Worm (Caenorhabditis elegans) whole organism, young adult: ENCODE measurements around the gene C18H9.5.

Source experiments
- C06A6.2 ChIP-seq: fragments of 200-800 bp; sonication (Bioruptor generic); conservative IDR thresholded peaks from 2 replicates; pipeline ENCODE4 v1.3.6; 2022; ENCODE audit warnings: missing genetic modification characterization, missing compliant biosample characterization
- D2030.7 ChIP-seq: fragments of 200-800 bp; sonication (Bioruptor generic); IDR thresholded peaks from 2 replicates; pipeline ENCODE4 v1.3.6; 2022; ENCODE audit warnings: missing genetic modification reagents, missing genetic modification characterization, missing compliant biosample characterization
- F23B12.7 ChIP-seq: sonication (generic microtip); optimal IDR thresholded peaks from 2 replicates; lab custom pipeline; 2017; ENCODE audit warnings: missing genetic modification characterization, mild to moderate bottlenecking, missing compliant biosample characterization, antibody characterized with exemption, moderate library complexity; ENCODE audit not compliant: insufficient read depth
- F33H1.4 ChIP-seq: fragments of 200-800 bp; sonication (Bioruptor generic); IDR thresholded peaks from 2 replicates; pipeline ENCODE4 v1.3.6; 2022; ENCODE audit warnings: missing genetic modification reagents, missing genetic modification characterization, missing compliant biosample characterization
- K11D2.4 ChIP-seq: fragments of 200-800 bp; sonication (Bioruptor generic); IDR thresholded peaks from 2 replicates; pipeline ENCODE4 v1.3.6; 2022; ENCODE audit warnings: missing genetic modification reagents, missing genetic modification characterization, missing compliant biosample characterization
- Y53G8AR.9 ChIP-seq: fragments of 200-800 bp; sonication (Bioruptor generic); conservative IDR thresholded peaks from 2 replicates; pipeline ENCODE4 v1.3.6; 2022; ENCODE audit warnings: missing genetic modification reagents, missing genetic modification characterization, missing compliant biosample characterization
- ZK185.1 ChIP-seq: sonication (generic microtip); optimal IDR thresholded peaks from 2 replicates; lab custom pipeline; 2016; ENCODE audit warnings: mild to moderate bottlenecking, missing genetic modification characterization, missing compliant biosample characterization; ENCODE audit not compliant: poor library complexity, severe bottlenecking
- akir-1 ChIP-seq: fragments of 200-800 bp; sonication (Bioruptor generic); optimal IDR thresholded peaks from 2 replicates; lab custom pipeline; 2018; ENCODE audit warnings: mild to moderate bottlenecking, missing genetic modification characterization, moderate library complexity, missing compliant biosample characterization
- aptf-2 ChIP-seq: fragments of 200-800 bp; sonication (Bioruptor generic); conservative IDR thresholded peaks from 2 replicates; pipeline ENCODE4 v1.3.6; 2022; ENCODE audit warnings: missing genetic modification reagents, missing genetic modification characterization, missing compliant biosample characterization
- atf-7 ChIP-seq: sonication (generic microtip); optimal IDR thresholded peaks from 2 replicates; lab custom pipeline; 2017; ENCODE audit warnings: mild to moderate bottlenecking, missing genetic modification characterization, missing compliant biosample characterization
- attf-5 ChIP-seq: fragments of 200-800 bp; sonication (Bioruptor generic); optimal IDR thresholded peaks from 2 replicates; lab custom pipeline; 2018; ENCODE audit warnings: mild to moderate bottlenecking, missing genetic modification characterization, missing compliant biosample characterization
- bed-2 ChIP-seq: fragments of 200-800 bp; sonication (Bioruptor generic); IDR thresholded peaks from 2 replicates; pipeline ENCODE4 v1.3.6; 2022; ENCODE audit warnings: missing genetic modification reagents, missing genetic modification characterization, missing compliant biosample characterization
- cebp-1 ChIP-seq, 2 experiments: fragments of 200-800 bp in 1 of 2; sonication (Bioruptor generic) in 1 of 2; sonication (generic microtip) in 1 of 2; IDR thresholded peaks in 1 of 2; optimal IDR thresholded peaks in 1 of 2; 2 replicates each; pipeline versions ENCODE4 v1.3.6 to Lab custom; 2017 to 2022; ENCODE audit warnings: missing compliant biosample characterization in 2 of 2, missing genetic modification characterization in 2 of 2, mild to moderate bottlenecking in 1 of 2, missing genetic modification reagents in 1 of 2, moderate library complexity in 1 of 2
- ceh-27 ChIP-seq: fragments of 200-800 bp; sonication (Bioruptor generic); optimal IDR thresholded peaks from 2 replicates; lab custom pipeline; 2018; ENCODE audit warnings: mild to moderate bottlenecking, missing genetic modification characterization, moderate library complexity, missing compliant biosample characterization
- die-1 ChIP-seq: sonication (generic microtip); optimal IDR thresholded peaks from 2 replicates; lab custom pipeline; 2016; ENCODE audit warnings: missing genotype, mild to moderate bottlenecking, missing genetic modification characterization, missing compliant biosample characterization
- dox-1 ChIP-seq: fragments of 200-800 bp; sonication (Bioruptor generic); IDR thresholded peaks from 2 replicates; pipeline ENCODE4 v1.3.6; 2022; ENCODE audit warnings: missing genetic modification reagents, missing genetic modification characterization, missing compliant biosample characterization
- egrh-3 ChIP-seq: fragments of 200-800 bp; sonication (Bioruptor generic); IDR thresholded peaks from 2 replicates; pipeline ENCODE4 v1.3.6; 2022; ENCODE audit warnings: missing genetic modification reagents, missing genetic modification characterization, missing compliant biosample characterization
- gei-17 ChIP-seq: fragments of 200-800 bp; sonication (Bioruptor generic); optimal IDR thresholded peaks from 2 replicates; lab custom pipeline; 2018; ENCODE audit warnings: mild to moderate bottlenecking, missing genetic modification characterization, missing compliant biosample characterization
- him-1 ChIP-seq: sonication (generic microtip); optimal IDR thresholded peaks from 2 replicates; lab custom pipeline; 2016; ENCODE audit warnings: missing genotype, missing genetic modification reagents, missing genetic modification characterization, missing compliant biosample characterization
- hmg-1.2 ChIP-seq: fragments of 200-800 bp; sonication (Bioruptor generic); IDR thresholded peaks from 2 replicates; pipeline ENCODE4 v1.3.6; 2022; ENCODE audit warnings: missing genetic modification reagents, missing genetic modification characterization, missing compliant biosample characterization
- hrde-1 ChIP-seq: sonication (generic microtip); optimal IDR thresholded peaks from 2 replicates; lab custom pipeline; 2016; ENCODE audit warnings: missing genetic modification characterization, mild to moderate bottlenecking, missing compliant biosample characterization, moderate library complexity, missing genotype, missing genetic modification reagents, borderline replicate concordance
- lin-26 ChIP-seq: fragments of 200-800 bp; sonication (Bioruptor generic); IDR thresholded peaks from 2 replicates; pipeline ENCODE4 v1.3.6; 2022; ENCODE audit warnings: missing genetic modification reagents, missing genetic modification characterization, missing compliant biosample characterization
- lin-54 ChIP-seq: fragments of 200-800 bp; sonication (Bioruptor generic); optimal IDR thresholded peaks from 2 replicates; lab custom pipeline; 2018; ENCODE audit warnings: mild to moderate bottlenecking, missing genetic modification characterization, missing compliant biosample characterization
- lsl-1 ChIP-seq: fragments of 200-800 bp; sonication (Bioruptor generic); optimal IDR thresholded peaks from 2 replicates; lab custom pipeline; 2018; ENCODE audit warnings: mild to moderate bottlenecking, missing genetic modification characterization, moderate library complexity, missing compliant biosample characterization
- madf-10 ChIP-seq: sonication (generic microtip); optimal IDR thresholded peaks from 2 replicates; lab custom pipeline; 2016; ENCODE audit warnings: mild to moderate bottlenecking, missing genetic modification characterization, missing compliant biosample characterization
- madf-6 ChIP-seq: fragments of 200-800 bp; sonication (Bioruptor generic); IDR thresholded peaks from 2 replicates; pipeline ENCODE4 v1.3.6; 2022; ENCODE audit warnings: missing genetic modification reagents, missing genetic modification characterization, missing compliant biosample characterization
- madf-8 ChIP-seq: fragments of 200-800 bp; sonication (Bioruptor generic); conservative IDR thresholded peaks from 2 replicates; pipeline ENCODE4 v1.3.6; 2022; ENCODE audit warnings: missing genetic modification reagents, missing genetic modification characterization, missing compliant biosample characterization
- mxl-1 ChIP-seq: sonication (generic microtip); optimal IDR thresholded peaks from 2 replicates; lab custom pipeline; 2016; ENCODE audit warnings: missing genetic modification characterization, missing compliant biosample characterization
- nfya-2 ChIP-seq: fragments of 200-800 bp; sonication (Bioruptor generic); IDR thresholded peaks from 2 replicates; pipeline ENCODE4 v1.3.6; 2022; ENCODE audit warnings: missing genetic modification reagents, missing genetic modification characterization, missing compliant biosample characterization
- nhr-120 ChIP-seq: fragments of 200-800 bp; sonication (Bioruptor generic); IDR thresholded peaks from 2 replicates; pipeline ENCODE4 v1.3.6; 2022; ENCODE audit warnings: missing genetic modification characterization, missing compliant biosample characterization
- rec-8 ChIP-seq, 2 experiments: sonication (generic microtip); optimal IDR thresholded peaks; 2 replicates each; lab custom pipeline; 2016; ENCODE audit warnings: mild to moderate bottlenecking in 2 of 2, missing genetic modification characterization in 2 of 2, missing genetic modification reagents in 2 of 2, missing genotype in 2 of 2, missing biosample characterization in 1 of 2, missing compliant biosample characterization in 1 of 2, moderate library complexity in 1 of 2
- repo-1 ChIP-seq: sonication (generic microtip); optimal IDR thresholded peaks from 2 replicates; lab custom pipeline; 2017; ENCODE audit warnings: mild to moderate bottlenecking, missing genetic modification characterization, missing compliant biosample characterization
- sdz-38 ChIP-seq: sonication (generic microtip); optimal IDR thresholded peaks from 2 replicates; lab custom pipeline; 2016; ENCODE audit warnings: missing genotype, missing genetic modification characterization, missing compliant biosample characterization
- snpc-4 ChIP-seq, 5 experiments: fragments of 150-350 bp in 1 of 5; sonication (generic microtip) in 4 of 5; optimal IDR thresholded peaks; 2 replicates each; lab custom pipeline; 2014 to 2018; ENCODE audit warnings: missing genetic modification characterization in 5 of 5, missing biosample characterization in 3 of 5, antibody characterized with exemption in 2 of 5, mild to moderate bottlenecking in 2 of 5, missing compliant biosample characterization in 2 of 5, missing genotype in 2 of 5, moderate library complexity in 2 of 5, missing genetic modification reagents in 1 of 5
- somi-1 ChIP-seq: fragments of 200-800 bp; sonication (Bioruptor generic); optimal IDR thresholded peaks from 2 replicates; lab custom pipeline; 2018; ENCODE audit warnings: mild to moderate bottlenecking, missing genetic modification characterization, missing compliant biosample characterization
- sptf-2 ChIP-seq: fragments of 200-800 bp; sonication (Bioruptor generic); optimal IDR thresholded peaks from 2 replicates; lab custom pipeline; 2018; ENCODE audit warnings: mild to moderate bottlenecking, missing genetic modification characterization, missing compliant biosample characterization
- unc-130 ChIP-seq: sonication (generic microtip); optimal IDR thresholded peaks from 2 replicates; lab custom pipeline; 2016; ENCODE audit warnings: missing genetic modification reagents, missing genetic modification characterization, missing compliant biosample characterization
- ztf-18 ChIP-seq: sonication (generic microtip); optimal IDR thresholded peaks from 2 replicates; lab custom pipeline; 2016; ENCODE audit warnings: missing genotype, mild to moderate bottlenecking, missing genetic modification characterization, missing compliant biosample characterization
- ztf-3 ChIP-seq: fragments of 200-800 bp; sonication (Bioruptor generic); optimal IDR thresholded peaks from 2 replicates; lab custom pipeline; 2018; ENCODE audit warnings: mild to moderate bottlenecking, missing genetic modification characterization, missing compliant biosample characterization

The C18H9.5 gene

ce11 chrII:6695388-6695787 lies at the start of gene C18H9.5:
Gene C18H9.5, minus strand, starts transcription at chrII:6695566.
- no peak for TF ChIP-seq nhr-120 (GFP tag; lab: Robert Waterston, UW)
- TF ChIP-seq D2030.7, result no peak
- TF ChIP-seq repo-1 (tag; lab: Kevin White, UChicago), result no peak
- TF ChIP-seq nfya-2, result no peak
- no peak for TF ChIP-seq somi-1 (GFP tag; lab: Kevin White, UChicago)
- TF ChIP-seq, all 124 proteins: peak for 0

DNA sequence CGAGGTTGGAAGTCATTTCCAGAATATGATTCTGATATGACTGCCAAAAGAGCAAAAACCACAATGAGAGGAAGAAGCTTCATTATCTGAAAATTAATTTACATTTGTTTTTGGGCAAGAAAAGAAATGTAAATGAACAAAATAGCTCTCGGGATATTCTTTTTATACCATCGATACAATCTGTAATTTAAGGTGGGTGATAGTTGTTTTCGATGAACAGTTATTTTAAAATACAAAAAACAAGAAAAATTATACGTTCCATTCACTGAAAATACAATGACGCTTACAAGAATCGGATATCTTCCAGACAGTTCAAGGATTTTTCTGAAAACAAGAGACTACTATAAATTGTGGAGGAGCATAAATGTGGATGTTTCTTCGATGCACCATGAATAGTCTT lies 49.3 kb upstream of the C18H9.5 start, which contains the start of gene ins-15:
Gene ins-15 (minus strand): TSS at position 101 of the 400 bp plus-strand sequence.
- no peak for TF ChIP-seq ztf-3
- no peak for TF ChIP-seq gei-17 (GFP tag; lab: Kevin White, UChicago)
- no peak for TF ChIP-seq madf-6 (GFP tag; lab: Robert Waterston, UW)
- no peak for TF ChIP-seq F33H1.4 (GFP tag; lab: Robert Waterston, UW)
- no peak for TF ChIP-seq repo-1 (tag; lab: Kevin White, UChicago)
- no peak for TF ChIP-seq lin-26 (GFP tag; lab: Robert Waterston, UW)
- no peak for TF ChIP-seq ZK185.1
- TF ChIP-seq sdz-38, result no peak
- no peak for TF ChIP-seq egrh-3
- no peak for TF ChIP-seq snpc-4 (GFP tag; optimal IDR thresholded peaks at IDR 0.05; lab: Kevin White, UChicago)
- no peak for TF ChIP-seq snpc-4 (tag; optimal IDR thresholded peaks at IDR 0.05; lab: Kevin White, UChicago)
- TF ChIP-seq die-1 (tag; lab: Kevin White, UChicago), result no peak
- TF ChIP-seq sptf-2, result no peak
- no peak for TF ChIP-seq K11D2.4 (GFP tag; lab: Robert Waterston, UW)
- no peak for TF ChIP-seq bed-2 (GFP tag; lab: Robert Waterston, UW)
- no peak for TF ChIP-seq C06A6.2 (GFP tag; lab: Robert Waterston, UW)
- TF ChIP-seq hrde-1 (tag; lab: Kevin White, UChicago), result no peak
- no peak for TF ChIP-seq nhr-120 (GFP tag; lab: Robert Waterston, UW)
- no peak for TF ChIP-seq somi-1 (GFP tag; lab: Kevin White, UChicago)

DNA sequence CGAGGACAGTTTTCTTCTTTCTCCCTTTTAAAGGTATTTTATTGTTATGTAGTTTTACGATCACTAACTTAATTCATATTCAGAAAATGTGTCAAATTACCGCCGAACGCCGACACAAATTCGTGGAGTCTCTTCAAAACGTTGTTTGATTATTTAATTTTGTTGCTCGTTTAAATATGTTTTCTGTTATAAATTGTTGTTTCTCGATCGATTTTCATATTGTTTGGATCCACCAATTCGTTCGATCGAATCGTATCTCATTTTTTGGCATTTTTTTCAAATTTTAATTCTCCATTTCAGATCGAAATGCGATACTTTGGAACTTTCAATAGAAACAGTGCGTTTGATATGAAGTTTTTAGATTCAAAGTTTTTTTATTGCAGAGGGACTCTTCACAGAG lies 47.2 kb upstream of the C18H9.5 start, which contains the start of gene F41G3.6:
Gene F41G3.6 (plus strand): TSS at position 301 of the 400 bp plus-strand sequence.
- TF ChIP-seq Y53G8AR.9 (GFP tag; lab: Robert Waterston, UW) (no peak), die-1 (tag; lab: Kevin White, UChicago) (no peak), somi-1 (GFP tag; lab: Kevin White, UChicago) (no peak), lsl-1 (GFP tag; lab: Kevin White, UChicago) (no peak)

DNA sequence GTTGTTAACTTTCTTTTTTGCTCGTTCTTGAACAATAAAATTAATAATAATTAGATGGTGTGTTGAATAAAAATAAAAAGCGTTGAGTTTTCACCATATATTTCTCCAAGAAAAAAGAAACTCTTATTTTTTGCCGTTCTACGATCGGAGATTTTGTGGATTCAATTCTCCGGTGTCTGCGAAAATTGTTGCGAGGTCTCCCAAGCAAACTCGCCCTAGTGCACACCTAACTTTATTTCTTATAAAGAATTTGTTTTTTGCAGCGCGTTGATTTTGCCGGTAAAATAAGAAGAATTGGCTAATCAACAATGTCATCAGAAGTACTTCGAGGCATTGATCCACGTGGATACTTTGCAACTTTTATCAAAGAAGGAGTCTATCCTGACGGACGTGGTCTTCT lies 46.1 kb upstream of the C18H9.5 start, which contains the start of gene exos-8:
Gene exos-8 (plus strand): TSS at position 264 of the 400 bp plus-strand sequence.
- TF ChIP-seq D2030.7 (peak; percentile 69; the same call in 1 of the 2 replicates), akir-1 (GFP tag; lab: Kevin White, UChicago) (peak; percentile 44), K11D2.4 (GFP tag; lab: Robert Waterston, UW) (no peak), F33H1.4 (GFP tag; lab: Robert Waterston, UW) (peak; percentile 21; the same call in 1 of the 2 replicates), rec-8 (tag; optimal IDR thresholded peaks at IDR 0.05; lab: Kevin White, UChicago) (peak in 1 of 2 experiments; percentile 39), atf-7 (tag; lab: Kevin White, UChicago) (no peak), ztf-18 (tag; lab: Kevin White, UChicago) (peak; percentile 33), madf-8 (GFP tag; lab: Robert Waterston, UW) (peak; percentile 36; the same call in 1 of the 2 replicates), lin-54 (GFP tag; lab: Kevin White, UChicago) (peak; percentile 40), lsl-1 (GFP tag; lab: Kevin White, UChicago) (peak; percentile 34), him-1 (tag; lab: Kevin White, UChicago) (peak; percentile 12), unc-130 (peak; percentile 71), hmg-1.2 (peak; percentile 41; the same call in 1 of the 2 replicates), attf-5 (GFP tag; lab: Kevin White, UChicago) (peak; percentile 87), ceh-27 (GFP tag; lab: Kevin White, UChicago) (peak; percentile 60), madf-6 (GFP tag; lab: Robert Waterston, UW) (0 out of 2 replicates have a peak, but pooled peaks have one; percentile 16), madf-10 (peak; percentile 50), dox-1 (GFP tag; lab: Robert Waterston, UW) (peak; percentile 57), cebp-1 (GFP tag; IDR thresholded peaks at IDR 0.05; lab: Robert Waterston, UW) (0 out of 2 replicates have a peak, but pooled peaks have one; percentile 14), cebp-1 (tag; optimal IDR thresholded peaks at IDR 0.05; lab: Kevin White, UChicago) (no peak), bed-2 (GFP tag; lab: Robert Waterston, UW) (peak; percentile 64; the same call in 1 of the 2 replicates), lin-26 (GFP tag; lab: Robert Waterston, UW) (0 out of 2 replicates have a peak, but pooled peaks have one; percentile 51), aptf-2 (GFP tag; lab: Robert Waterston, UW) (0 out of 2 replicates have a peak, but pooled peaks have one; percentile 60), mxl-1 (tag; lab: Kevin White, UChicago) (no peak), F23B12.7 (peak; percentile 86)
